Fruit fly (Drosophila melanogaster): ENCODE data around the gene CtsB.

CtsB gene

dm6 chrX:13755152-13755557 is 26.8 kb downstream of the CtsB start, which contains the start of gene Pdcd4 (continued):
- peak; percentile 41 for TF ChIP-seq pzg (GFP tag; optimal IDR thresholded peaks at IDR 0.05)
- no peak for TF ChIP-seq ab (GFP tag; optimal IDR thresholded peaks at IDR 0.05)
- no peak for TF ChIP-seq Stat92E (GFP tag; optimal IDR thresholded peaks at IDR 0.05)
- peak; percentile 46; the same call in 1 of the 3 replicates for TF ChIP-seq ken (GFP tag; IDR thresholded peaks at IDR 0.05)
- TF ChIP-seq E2f2 (GFP tag; IDR thresholded peaks at IDR 0.05) = peak; percentile 40; the same call in 1 of the 2 replicates
- peak; percentile 26; the same call in 1 of the 2 replicates for TF ChIP-seq vvl (GFP tag; IDR thresholded peaks at IDR 0.05)
- TF ChIP-seq ind (GFP tag; optimal IDR thresholded peaks at IDR 0.05) = no peak
- peak; percentile 43 for TF ChIP-seq Blimp-1 (GFP tag; optimal IDR thresholded peaks at IDR 0.05)
- no peak for TF ChIP-seq vfl (GFP tag; optimal IDR thresholded peaks at IDR 0.05)
- 0 out of 2 replicates have a peak, but pooled peaks have one; percentile 49 for TF ChIP-seq CG42726 (GFP tag; IDR thresholded peaks at IDR 0.05; ENCODE audit: partially characterized antibody)
- TF ChIP-seq Xrp1 (GFP tag; IDR thresholded peaks at IDR 0.05) = 0 out of 2 replicates have a peak, but pooled peaks have one; percentile 26
- TF ChIP-seq pho (GFP tag; optimal IDR thresholded peaks at IDR 0.05) = no peak
- no peak for TF ChIP-seq CG2889 (GFP tag; IDR thresholded peaks at IDR 0.05)
- no peak for TF ChIP-seq CG2199 (GFP tag; IDR thresholded peaks at IDR 0.05)
- TF ChIP-seq B-H1 (GFP tag; IDR thresholded peaks at IDR 0.05) = no peak
- no peak for TF ChIP-seq CG17612 (GFP tag; IDR thresholded peaks at IDR 0.05)
- no peak for TF ChIP-seq CG10959 (GFP tag; IDR thresholded peaks at IDR 0.05)
- peak; percentile 44 for TF ChIP-seq CG8924 (tag; optimal IDR thresholded peaks at IDR 0.05)
- peak; percentile 19 for TF ChIP-seq nmo (GFP tag; optimal IDR thresholded peaks at IDR 0.05)
- no peak for TF ChIP-seq sima (GFP tag; optimal IDR thresholded peaks at IDR 0.05)
- no peak for TF ChIP-seq ham (GFP tag; IDR thresholded peaks at IDR 0.05)
- peak; percentile 57 for TF ChIP-seq Ets65A (GFP tag)
- no peak for TF ChIP-seq CG31365 (tag; optimal IDR thresholded peaks at IDR 0.05)
- TF ChIP-seq CG2129 (GFP tag; IDR thresholded peaks at IDR 0.05; ENCODE audit: partially characterized antibody) = no peak
- TF ChIP-seq Bteb2 (GFP tag; optimal IDR thresholded peaks at IDR 0.05) = no peak
- TF ChIP-seq Trl (optimal IDR thresholded peaks at IDR 0.05) = no peak
- peak; percentile 34 for TF ChIP-seq Trl (GFP tag; optimal IDR thresholded peaks at IDR 0.05)
- peak; percentile 35 for TF ChIP-seq stwl (tag; optimal IDR thresholded peaks at IDR 0.05)
- TF ChIP-seq peb (GFP tag; IDR thresholded peaks at IDR 0.05) = no peak
- no peak; the same call in 1 of the 2 replicates for TF ChIP-seq CG4360 (GFP tag; IDR thresholded peaks at IDR 0.05)
- TF ChIP-seq CG15073 (GFP tag; optimal IDR thresholded peaks at IDR 0.05) = no peak
- TF ChIP-seq ewg (GFP tag; optimal IDR thresholded peaks at IDR 0.05) = no peak
- TF ChIP-seq gsb-n (tag; optimal IDR thresholded peaks at IDR 0.05) = no peak
- TF ChIP-seq HLHmδ (GFP tag; optimal IDR thresholded peaks at IDR 0.05) = peak; percentile 2
- no peak for TF ChIP-seq gce (GFP tag; IDR thresholded peaks at IDR 0.05)
- TF ChIP-seq ssp (GFP tag; IDR thresholded peaks at IDR 0.05) = no peak
- no peak for TF ChIP-seq phol (tag; optimal IDR thresholded peaks at IDR 0.05)
- TF ChIP-seq Hsf (GFP tag; optimal IDR thresholded peaks at IDR 0.05) = peak; percentile 5
- no peak for TF ChIP-seq CG12071 (GFP tag; optimal IDR thresholded peaks at IDR 0.05)
- peak; percentile 35 for TF ChIP-seq NfI (GFP tag; optimal IDR thresholded peaks at IDR 0.05)
- no peak for TF ChIP-seq CG7786 (GFP tag; optimal IDR thresholded peaks at IDR 0.05)
- TF ChIP-seq Chrac-16 (GFP tag; optimal IDR thresholded peaks at IDR 0.05) = no peak
- TF ChIP-seq wor (GFP tag; IDR thresholded peaks at IDR 0.05) = no peak
- no peak for TF ChIP-seq CG11085 (GFP tag; IDR thresholded peaks at IDR 0.05)
- TF ChIP-seq CG18619 (GFP tag; optimal IDR thresholded peaks at IDR 0.05) = no peak
- no peak for TF ChIP-seq Sin3A (optimal IDR thresholded peaks at IDR 0.05)
- peak; percentile 21 for TF ChIP-seq CG17186 (GFP tag; optimal IDR thresholded peaks at IDR 0.05)
- no peak for TF ChIP-seq CG13424 (tag; optimal IDR thresholded peaks at IDR 0.05)
- TF ChIP-seq CG9437 (GFP tag; optimal IDR thresholded peaks at IDR 0.05) = no peak
- no peak for TF ChIP-seq bowl (GFP tag; IDR thresholded peaks at IDR 0.05)
- TF ChIP-seq jing (GFP tag; optimal IDR thresholded peaks at IDR 0.05) = no peak
- TF ChIP-seq Awh (GFP tag; IDR thresholded peaks at IDR 0.05) = 0 out of 2 replicates have a peak, but pooled peaks have one; percentile 24
- peak; percentile 86 for TF ChIP-seq Med (GFP tag)
